Fruit fly (Drosophila melanogaster): ENCODE data around the gene plh.

The plh gene

dm6 chr3R:5042958-5043712 is 32.3 kb upstream of the plh start (continued):
- TF ChIP-seq nmo (GFP tag; optimal IDR thresholded peaks at IDR 0.05) (no peak), MBD-R2 (GFP tag; IDR thresholded peaks at IDR 0.05) (peak; percentile 38; the same call in 1 of the 2 replicates), Hr39 (optimal IDR thresholded peaks at IDR 0.05) (no peak), CG7987 (GFP tag; optimal IDR thresholded peaks at IDR 0.05) (peak; percentile 87), Hand (GFP tag; optimal IDR thresholded peaks at IDR 0.05) (no peak), CG10959 (GFP tag; IDR thresholded peaks at IDR 0.05) (no peak), vfl (GFP tag; optimal IDR thresholded peaks at IDR 0.05) (no peak), HmgD (GFP tag; optimal IDR thresholded peaks at IDR 0.05) (peak; percentile 8), Six4 (GFP tag; optimal IDR thresholded peaks at IDR 0.05) (no peak), CkIIα-i1 (GFP tag; IDR thresholded peaks at IDR 0.05) (no peak), gce (GFP tag; IDR thresholded peaks at IDR 0.05) (peak; percentile 34; the same call in 1 of the 3 replicates), Xrp1 (GFP tag; IDR thresholded peaks at IDR 0.05) (peak; percentile 65), crp (GFP tag; optimal IDR thresholded peaks at IDR 0.05) (peak in 1 of 2 experiments; percentile 30), hb (GFP tag; IDR thresholded peaks at IDR 0.05; ENCODE audit: partially characterized antibody) (no peak), ash1 (GFP tag; optimal IDR thresholded peaks at IDR 0.05) (peak; percentile 80), MTF-1 (GFP tag; optimal IDR thresholded peaks at IDR 0.05; ENCODE audit: borderline replicate concordance) (peak; percentile 73), Pdp1 (GFP tag; optimal IDR thresholded peaks at IDR 0.05) (peak in 1 of 2 experiments; percentile 67), CG15601 (tag; optimal IDR thresholded peaks at IDR 0.05) (peak; percentile 69), CG3065 (GFP tag; optimal IDR thresholded peaks at IDR 0.05) (peak; percentile 10), CG17802 (tag; optimal IDR thresholded peaks at IDR 0.05) (no peak), pfk (GFP tag; optimal IDR thresholded peaks at IDR 0.05) (peak; percentile 32), CG14667 (GFP tag; IDR thresholded peaks at IDR 0.05) (no peak), CG12659 (GFP tag; optimal IDR thresholded peaks at IDR 0.05) (peak; percentile 74), Hsf (GFP tag; optimal IDR thresholded peaks at IDR 0.05) (peak; percentile 23), Sox100B (GFP tag; optimal IDR thresholded peaks at IDR 0.05) (peak; percentile 78), MESR4 (GFP tag; optimal IDR thresholded peaks at IDR 0.05) (no peak), HLH54F (GFP tag; optimal IDR thresholded peaks at IDR 0.05) (peak; percentile 54), lola (GFP tag; optimal IDR thresholded peaks at IDR 0.05) (no peak), CG10209 (GFP tag; optimal IDR thresholded peaks at IDR 0.05) (peak; percentile 81), CG1792 (GFP tag; optimal IDR thresholded peaks at IDR 0.05) (no peak), Optix (GFP tag; IDR thresholded peaks at IDR 0.05) (0 out of 3 replicates have a peak, but pooled peaks have one; percentile 7), stwl (tag; optimal IDR thresholded peaks at IDR 0.05) (no peak), Med (GFP tag) (peak; percentile 94), NFAT (GFP tag; IDR thresholded peaks at IDR 0.05) (peak; percentile 43; the same call in 1 of the 2 replicates), CG10366 (GFP tag; IDR thresholded peaks at IDR 0.05) (peak; percentile 14; the same call in 1 of the 2 replicates), dmrt11E (tag; optimal IDR thresholded peaks at IDR 0.05) (no peak), pzg (GFP tag; optimal IDR thresholded peaks at IDR 0.05) (no peak), CG14860 (GFP tag; IDR thresholded peaks at IDR 0.05; ENCODE audit: partially characterized antibody) (no peak), h (optimal IDR thresholded peaks at IDR 0.05) (no peak), Ptx1 (GFP tag; IDR thresholded peaks at IDR 0.05) (peak; percentile 18; the same call in 1 of the 2 replicates), CG17912 (GFP tag; optimal IDR thresholded peaks at IDR 0.05) (peak; percentile 77), chm (GFP tag; IDR thresholded peaks at IDR 0.05) (peak; percentile 63), YL-1 (GFP tag; optimal IDR thresholded peaks at IDR 0.05) (peak; percentile 33), Awh (GFP tag; IDR thresholded peaks at IDR 0.05) (peak; percentile 65; the same call in 1 of the 2 replicates), CG3838 (GFP tag; optimal IDR thresholded peaks at IDR 0.05) (peak; percentile 52), Nf-YC (tag; optimal IDR thresholded peaks at IDR 0.05) (peak; percentile 48), tll (GFP tag; optimal IDR thresholded peaks at IDR 0.05) (peak in 1 of 2 experiments; percentile 88), Camta (GFP tag; optimal IDR thresholded peaks at IDR 0.05) (peak; percentile 45)
